Worm (Caenorhabditis elegans): Measurements from ENCODE around the gene C01G10.17.

Gene C01G10.17

ce11 chrV:15059534-15059933, 31.0 kb upstream of the C01G10.17 start, which contains the start of the genes mcm-3 and C25D7.15:
TSS of gene mcm-3 (minus strand) at chrV:15059599.
TSS of gene C25D7.15 (plus strand) at chrV:15059808.
- TF ChIP-seq ref-1 (GFP tag; conservative IDR thresholded peaks at IDR 0.05): no peak

- no peak for TF ChIP-seq tab-1 (GFP tag; IDR thresholded peaks at IDR 0.05)
- TF ChIP-seq ref-1 (GFP tag; conservative IDR thresholded peaks at IDR 0.05): no peak
- no peak for TF ChIP-seq klf-2 (GFP tag; conservative IDR thresholded peaks at IDR 0.05)
- no peak for TF ChIP-seq cog-1 (tag; optimal IDR thresholded peaks at IDR 0.05)
- no peak for TF ChIP-seq ztf-29 (GFP tag; IDR thresholded peaks at IDR 0.05)
- TF ChIP-seq med-1 (GFP tag; optimal IDR thresholded peaks at IDR 0.05; ENCODE audit: insufficient read depth): no peak
- no peak for TF ChIP-seq flt-1 (GFP tag; IDR thresholded peaks at IDR 0.05)
- no peak for TF ChIP-seq ztf-23 (GFP tag; IDR thresholded peaks at IDR 0.05)
- TF ChIP-seq T22C8.4 (GFP tag; IDR thresholded peaks at IDR 0.05): no peak
These were observed 30.0 kb upstream of the C01G10.17 start for ce11 chrV:15060595-15060994.

ce11 chrV:15063987-15064386, 26.6 kb upstream of the C01G10.17 start, which contains the start of gene rap-2:
TSS of gene rap-2 (minus strand) at chrV:15064087.
- no peak for TF ChIP-seq cog-1 (tag; optimal IDR thresholded peaks at IDR 0.05)
- no peak for TF ChIP-seq klf-2 (GFP tag; conservative IDR thresholded peaks at IDR 0.05)
- TF ChIP-seq ztf-29 (GFP tag; IDR thresholded peaks at IDR 0.05): no peak
- no peak for TF ChIP-seq flt-1 (GFP tag; IDR thresholded peaks at IDR 0.05)
- no peak for TF ChIP-seq T22C8.4 (GFP tag; IDR thresholded peaks at IDR 0.05)

ce11 chrV:15065068-15065744, 25.4 kb upstream of the C01G10.17 start, which contains the start of gene C25D7.9:
TSS of gene C25D7.9 (plus strand) at chrV:15065135.
- peak; percentile 82 for TF ChIP-seq T22C8.4 (GFP tag; IDR thresholded peaks at IDR 0.05)
- TF ChIP-seq klf-2 (GFP tag; conservative IDR thresholded peaks at IDR 0.05): no peak
- TF ChIP-seq ztf-29 (GFP tag; IDR thresholded peaks at IDR 0.05): no peak
- TF ChIP-seq flt-1 (GFP tag; IDR thresholded peaks at IDR 0.05): no peak
- TF ChIP-seq cog-1 (tag; optimal IDR thresholded peaks at IDR 0.05): no peak

ce11 chrV:15065837-15066348, 24.7 kb upstream of the C01G10.17 start, which contains the start of gene otub-1:
TSS of gene otub-1 (plus strand) at chrV:15066298.
- TF ChIP-seq med-1 (GFP tag; optimal IDR thresholded peaks at IDR 0.05; ENCODE audit: insufficient read depth) (no peak), klf-2 (GFP tag; conservative IDR thresholded peaks at IDR 0.05) (no peak), ztf-29 (GFP tag; IDR thresholded peaks at IDR 0.05) (no peak), ztf-23 (GFP tag; IDR thresholded peaks at IDR 0.05) (no peak)

- no peak for TF ChIP-seq ref-1 (GFP tag; conservative IDR thresholded peaks at IDR 0.05)
- TF ChIP-seq klf-2 (GFP tag; conservative IDR thresholded peaks at IDR 0.05): no peak
- no peak for TF ChIP-seq ztf-29 (GFP tag; IDR thresholded peaks at IDR 0.05)
- no peak for TF ChIP-seq flt-1 (GFP tag; IDR thresholded peaks at IDR 0.05)
- no peak for TF ChIP-seq ztf-23 (GFP tag; IDR thresholded peaks at IDR 0.05)
- no peak for TF ChIP-seq cog-1 (tag; optimal IDR thresholded peaks at IDR 0.05)
- no peak for TF ChIP-seq tab-1 (GFP tag; IDR thresholded peaks at IDR 0.05)
- TF ChIP-seq med-1 (GFP tag; optimal IDR thresholded peaks at IDR 0.05; ENCODE audit: insufficient read depth): no peak
These were observed 23.4 kb upstream of the C01G10.17 start, which contains the start of gene C25D7.10 for ce11 chrV:15067165-15067564. TSS of gene C25D7.10 (plus strand) at chrV:15067465.

- no peak for TF ChIP-seq tab-1 (GFP tag; IDR thresholded peaks at IDR 0.05)
- no peak for TF ChIP-seq ztf-23 (GFP tag; IDR thresholded peaks at IDR 0.05)
- no peak for TF ChIP-seq ref-1 (GFP tag; conservative IDR thresholded peaks at IDR 0.05)
- no peak for TF ChIP-seq klf-2 (GFP tag; conservative IDR thresholded peaks at IDR 0.05)
- no peak for TF ChIP-seq flt-1 (GFP tag; IDR thresholded peaks at IDR 0.05)
- no peak for TF ChIP-seq ztf-29 (GFP tag; IDR thresholded peaks at IDR 0.05)
These were observed 22.2 kb upstream of the C01G10.17 start, which contains the start of gene dnj-3 for ce11 chrV:15068378-15068777. TSS of gene dnj-3 (plus strand) at chrV:15068678.

- TF ChIP-seq flt-1 (GFP tag; IDR thresholded peaks at IDR 0.05) (no peak), T22C8.4 (GFP tag; IDR thresholded peaks at IDR 0.05) (no peak), klf-2 (GFP tag; conservative IDR thresholded peaks at IDR 0.05) (no peak), ref-1 (GFP tag; conservative IDR thresholded peaks at IDR 0.05) (no peak), ztf-29 (GFP tag; IDR thresholded peaks at IDR 0.05) (no peak)
These were observed 21.0 kb upstream of the C01G10.17 start for ce11 chrV:15069435-15069985.

ce11 chrV:15071015-15071810, 19.3 kb upstream of the C01G10.17 start, which contains the start of gene unc-76:
TSS of gene unc-76 (plus strand) at chrV:15071760.
- peak; percentile 87 for TF ChIP-seq cog-1 (tag; optimal IDR thresholded peaks at IDR 0.05)
- TF ChIP-seq klf-2 (GFP tag; conservative IDR thresholded peaks at IDR 0.05): no peak
- 0 out of 2 replicates have a peak, but pooled peaks have one; percentile 11 for TF ChIP-seq flt-1 (GFP tag; IDR thresholded peaks at IDR 0.05)

ce11 chrV:15072738-15073137, 17.8 kb upstream of the C01G10.17 start:
- no peak for TF ChIP-seq tab-1 (GFP tag; IDR thresholded peaks at IDR 0.05)
- no peak for TF ChIP-seq T22C8.4 (GFP tag; IDR thresholded peaks at IDR 0.05)
- TF ChIP-seq med-1 (GFP tag; optimal IDR thresholded peaks at IDR 0.05; ENCODE audit: insufficient read depth): no peak
- no peak for TF ChIP-seq ref-1 (GFP tag; conservative IDR thresholded peaks at IDR 0.05)
- TF ChIP-seq klf-2 (GFP tag; conservative IDR thresholded peaks at IDR 0.05): no peak
- TF ChIP-seq cog-1 (tag; optimal IDR thresholded peaks at IDR 0.05): no peak
- TF ChIP-seq flt-1 (GFP tag; IDR thresholded peaks at IDR 0.05): 0 out of 2 replicates have a peak, but pooled peaks have one; percentile 37
- TF ChIP-seq ztf-23 (GFP tag; IDR thresholded peaks at IDR 0.05): peak; percentile 53; the same call in 1 of the 2 replicates
- TF ChIP-seq ztf-29 (GFP tag; IDR thresholded peaks at IDR 0.05): no peak
